Fruit fly (Drosophila melanogaster) whole organism, embryonic: ENCODE data around the gene CG10512.

Experiments used
- Blimp-1 ChIP-seq: fragments of 200-800 bp; sonication (Bioruptor generic); optimal IDR thresholded peaks from 3 replicates; lab custom pipeline; 2018; ENCODE audit warnings: missing biosample characterization, missing genetic modification characterization, mild to moderate bottlenecking, moderate library complexity, missing genetic modification reagents
- CG10147 ChIP-seq: fragments of 200-800 bp; sonication (Bioruptor generic); optimal IDR thresholded peaks from 2 replicates; lab custom pipeline; 2019; ENCODE audit warnings: missing biosample characterization, mild to moderate bottlenecking, missing genetic modification characterization, moderate library complexity
- CG10543 ChIP-seq: fragments of 200-800 bp; sonication (Bioruptor generic); optimal IDR thresholded peaks from 3 replicates; lab custom pipeline; 2017; ENCODE audit warnings: missing biosample characterization, mild to moderate bottlenecking, missing genetic modification characterization, moderate library complexity
- CG11398 ChIP-seq: fragments of 200-800 bp; sonication (Bioruptor generic); optimal IDR thresholded peaks from 2 replicates; lab custom pipeline; 2016; ENCODE audit warnings: missing biosample characterization, missing genetic modification characterization
- CG14667 ChIP-seq: fragments of 200-800 bp; sonication (Bioruptor generic); IDR thresholded peaks from 2 replicates; pipeline ENCODE4 v1.3.6; 2022; ENCODE audit warnings: missing biosample characterization, missing genetic modification characterization
- CG17186 ChIP-seq: fragments of 200-800 bp; sonication (Bioruptor generic); optimal IDR thresholded peaks from 3 replicates; lab custom pipeline; 2017; ENCODE audit warnings: missing biosample characterization, missing genetic modification reagents, missing genetic modification characterization
- CG17359 ChIP-seq: fragments of 200-800 bp; sonication (Bioruptor generic); optimal IDR thresholded peaks from 3 replicates; lab custom pipeline; 2018; ENCODE audit warnings: missing biosample characterization, mild to moderate bottlenecking, missing genetic modification characterization, moderate library complexity
- CG17385 ChIP-seq: fragments of 200-800 bp; sonication (Bioruptor generic); optimal IDR thresholded peaks from 3 replicates; lab custom pipeline; 2018; ENCODE audit warnings: missing biosample characterization, mild to moderate bottlenecking, missing genetic modification characterization
- CG17612 ChIP-seq: fragments of 200-800 bp; sonication (Bioruptor generic); IDR thresholded peaks from 2 replicates; pipeline ENCODE4 v1.3.6; 2022; ENCODE audit warnings: missing biosample characterization, missing genetic modification characterization
- CG18476 ChIP-seq: fragments of 200-800 bp; sonication (Bioruptor generic); optimal IDR thresholded peaks from 2 replicates; lab custom pipeline; 2016; ENCODE audit warnings: missing biosample characterization, mild to moderate bottlenecking, missing genetic modification characterization
- CG2120 ChIP-seq: fragments of 200-800 bp; sonication (Bioruptor generic); optimal IDR thresholded peaks from 3 replicates; lab custom pipeline; 2016; ENCODE audit warnings: missing biosample characterization, missing genetic modification characterization
- CG2202 ChIP-seq: fragments of 200-800 bp; sonication (Bioruptor generic); optimal IDR thresholded peaks from 2 replicates; lab custom pipeline; 2018; ENCODE audit warnings: missing biosample characterization, mild to moderate bottlenecking, missing genetic modification characterization
- CG3065 ChIP-seq: fragments of 200-800 bp; sonication (Bioruptor generic); optimal IDR thresholded peaks from 2 replicates; lab custom pipeline; 2016; ENCODE audit warnings: missing biosample characterization, missing genetic modification characterization
- CG31441 ChIP-seq: fragments of 200-800 bp; sonication (Bioruptor generic); IDR thresholded peaks from 2 replicates; pipeline ENCODE4 v1.3.6; 2022; ENCODE audit warnings: missing biosample characterization, missing genetic modification characterization
- CG42726 ChIP-seq: fragments of 200-800 bp; sonication (Bioruptor generic); IDR thresholded peaks from 2 replicates; pipeline ENCODE4 v1.3.6; 2022; ENCODE audit warnings: missing biosample characterization, missing genetic modification characterization; ENCODE audit not compliant: partially characterized antibody
- CG4282 ChIP-seq: fragments of 200-800 bp; sonication (Bioruptor generic); optimal IDR thresholded peaks from 2 replicates; lab custom pipeline; 2016; ENCODE audit warnings: missing biosample characterization, missing genetic modification characterization
- CG7839 ChIP-seq: fragments of 200-800 bp; sonication (Bioruptor generic); optimal IDR thresholded peaks from 3 replicates; lab custom pipeline; 2018; ENCODE audit warnings: missing biosample characterization, mild to moderate bottlenecking, missing genetic modification characterization, moderate library complexity
- CG7963 ChIP-seq: fragments of 200-800 bp; sonication (Bioruptor generic); IDR thresholded peaks from 3 replicates; pipeline ENCODE4 v1.3.6; 2022; ENCODE audit warnings: missing biosample characterization, missing genetic modification characterization; ENCODE audit not compliant: partially characterized antibody
- CG9727 ChIP-seq: fragments of 200-800 bp; sonication (Bioruptor generic); optimal IDR thresholded peaks from 3 replicates; lab custom pipeline; 2017; ENCODE audit warnings: missing biosample characterization, mild to moderate bottlenecking, missing genetic modification characterization
- Dad ChIP-seq: fragments of 200-800 bp; sonication (Bioruptor generic); optimal IDR thresholded peaks from 3 replicates; lab custom pipeline; 2016; ENCODE audit warnings: missing biosample characterization, missing genetic modification characterization
- Drgx ChIP-seq: fragments of 200-800 bp; sonication (Bioruptor generic); IDR thresholded peaks from 2 replicates; pipeline ENCODE4 v1.3.6; 2022; ENCODE audit warnings: missing biosample characterization, missing genetic modification characterization
- E2f1 ChIP-seq: fragments of 200-800 bp; sonication (Bioruptor generic); IDR thresholded peaks from 2 replicates; pipeline ENCODE4 v1.3.6; 2022; ENCODE audit warnings: missing biosample characterization, missing genetic modification characterization
- HLHmδ ChIP-seq: fragments of 200-800 bp; sonication (Bioruptor generic); optimal IDR thresholded peaks from 2 replicates; lab custom pipeline; 2018; ENCODE audit warnings: missing biosample characterization, mild to moderate bottlenecking, missing genetic modification characterization, moderate library complexity
- Mrtf ChIP-seq: fragments of 200-800 bp; sonication (Bioruptor generic); IDR thresholded peaks from 3 replicates; pipeline ENCODE4 v1.3.6; 2022; ENCODE audit warnings: missing biosample characterization, missing genetic modification characterization
- NK7.1 ChIP-seq: fragments of 200-800 bp; sonication (Bioruptor generic); optimal IDR thresholded peaks from 3 replicates; lab custom pipeline; 2016; ENCODE audit warnings: missing biosample characterization, missing genetic modification characterization
- Nf-YA ChIP-seq: fragments of 200-800 bp; sonication (Bioruptor generic); IDR thresholded peaks from 2 replicates; pipeline ENCODE4 v1.3.6; 2022; ENCODE audit warnings: missing biosample characterization, missing genetic modification characterization
- NfI ChIP-seq: fragments of 200-800 bp; sonication (Bioruptor generic); optimal IDR thresholded peaks from 3 replicates; lab custom pipeline; 2018; ENCODE audit warnings: missing biosample characterization, mild to moderate bottlenecking, missing genetic modification characterization, moderate library complexity
- Oaz ChIP-seq: fragments of 200-800 bp; sonication (Bioruptor generic); IDR thresholded peaks from 2 replicates; pipeline ENCODE4 v1.3.6; 2022; ENCODE audit warnings: missing biosample characterization, missing genetic modification characterization
- Scr ChIP-seq: fragments of 200-800 bp; sonication (Bioruptor generic); IDR thresholded peaks from 2 replicates; pipeline ENCODE4 v1.3.6; 2022; ENCODE audit warnings: missing biosample characterization, missing genetic modification characterization; ENCODE audit not compliant: partially characterized antibody
- Sox100B ChIP-seq: fragments of 200-800 bp; sonication (Bioruptor generic); optimal IDR thresholded peaks from 3 replicates; lab custom pipeline; 2018; ENCODE audit warnings: missing biosample characterization, mild to moderate bottlenecking, missing genetic modification characterization
- Spps ChIP-seq: fragments of 200-800 bp; sonication (Bioruptor generic); optimal IDR thresholded peaks from 2 replicates; lab custom pipeline; 2018; ENCODE audit warnings: missing biosample characterization, mild to moderate bottlenecking, missing genetic modification characterization
- Sry-δ ChIP-seq: fragments of 200-800 bp; sonication (Bioruptor generic); optimal IDR thresholded peaks from 2 replicates; lab custom pipeline; 2016; ENCODE audit warnings: missing biosample characterization, missing genetic modification characterization
- TFAM ChIP-seq: fragments of 200-800 bp; sonication (Bioruptor generic); optimal IDR thresholded peaks from 2 replicates; lab custom pipeline; 2017; ENCODE audit warnings: missing biosample characterization, missing genetic modification characterization, inconsistent platforms
- YL-1 ChIP-seq: fragments of 200-800 bp; sonication (Bioruptor generic); optimal IDR thresholded peaks from 3 replicates; lab custom pipeline; 2017; ENCODE audit warnings: missing biosample characterization, mild to moderate bottlenecking, missing genetic modification characterization
- abd-A ChIP-seq: fragments of 200-800 bp; sonication (Bioruptor generic); optimal IDR thresholded peaks from 3 replicates; lab custom pipeline; 2019; ENCODE audit warnings: missing biosample characterization, mild to moderate bottlenecking, missing genetic modification characterization, moderate library complexity
- bbx ChIP-seq: fragments of 200-800 bp; sonication (Bioruptor generic); IDR thresholded peaks from 2 replicates; pipeline ENCODE4 v1.3.6; 2022; ENCODE audit warnings: missing biosample characterization, missing genetic modification characterization; ENCODE audit not compliant: partially characterized antibody
- dmrt99B ChIP-seq: fragments of 200-800 bp; sonication (Bioruptor generic); optimal IDR thresholded peaks from 2 replicates; lab custom pipeline; 2018; ENCODE audit warnings: missing biosample characterization, mild to moderate bottlenecking, missing genetic modification characterization, moderate library complexity
- exex ChIP-seq: fragments of 200-800 bp; sonication (Bioruptor generic); optimal IDR thresholded peaks from 4 replicates; lab custom pipeline; 2018; ENCODE audit warnings: missing biosample characterization, mild to moderate bottlenecking, missing genetic modification characterization, moderate library complexity
- gfzf ChIP-seq: fragments of 200-800 bp; sonication (Bioruptor generic); optimal IDR thresholded peaks from 2 replicates; lab custom pipeline; 2016; ENCODE audit warnings: missing biosample characterization, mild to moderate bottlenecking, missing genetic modification characterization, moderate library complexity
- hbn ChIP-seq: fragments of 200-800 bp; sonication (Bioruptor generic); IDR thresholded peaks from 2 replicates; pipeline ENCODE4 v1.3.6; 2022; ENCODE audit warnings: missing biosample characterization, missing genetic modification characterization; ENCODE audit not compliant: partially characterized antibody
- jing ChIP-seq: fragments of 200-800 bp; sonication (Bioruptor generic); optimal IDR thresholded peaks from 2 replicates; lab custom pipeline; 2018; ENCODE audit warnings: missing biosample characterization, mild to moderate bottlenecking, missing genetic modification characterization
- onecut ChIP-seq: fragments of 200-800 bp; sonication (Bioruptor generic); IDR thresholded peaks from 2 replicates; pipeline ENCODE4 v1.3.6; 2022; ENCODE audit warnings: missing biosample characterization, missing genetic modification characterization
- row ChIP-seq: fragments of 200-800 bp; sonication (Bioruptor generic); IDR thresholded peaks from 3 replicates; pipeline ENCODE4 v1.3.6; 2022; ENCODE audit warnings: missing biosample characterization, missing genetic modification characterization
- shn ChIP-seq: fragments of 200-800 bp; sonication (Bioruptor generic); optimal IDR thresholded peaks from 3 replicates; lab custom pipeline; 2016; ENCODE audit warnings: missing biosample characterization, missing genetic modification characterization
- slou ChIP-seq: fragments of 200-800 bp; sonication (Bioruptor generic); optimal IDR thresholded peaks from 3 replicates; lab custom pipeline; 2016; ENCODE audit warnings: missing biosample characterization, missing genetic modification characterization
- so ChIP-seq: fragments of 200-800 bp; sonication (Bioruptor generic); IDR thresholded peaks from 3 replicates; pipeline ENCODE4 v1.3.6; 2022; ENCODE audit warnings: missing biosample characterization, missing genetic modification characterization
- tgo ChIP-seq: fragments of 200-800 bp; sonication (Bioruptor generic); IDR thresholded peaks from 3 replicates; pipeline ENCODE4 v1.3.6; 2022; ENCODE audit warnings: missing biosample characterization, missing genetic modification characterization
- tna ChIP-seq: fragments of 200-800 bp; sonication (Bioruptor generic); IDR thresholded peaks from 2 replicates; pipeline ENCODE4 v1.3.6; 2022; ENCODE audit warnings: missing biosample characterization, missing genetic modification characterization; ENCODE audit not compliant: partially characterized antibody
- usp ChIP-seq: fragments of >200 bp; optimal IDR thresholded peaks from 2 replicates; lab custom pipeline; 2017; ENCODE audit warnings: missing biosample characterization, missing genetic modification characterization
- zfh2 ChIP-seq: fragments of 200-800 bp; sonication (Bioruptor generic); optimal IDR thresholded peaks from 2 replicates; lab custom pipeline; 2016; ENCODE audit warnings: missing biosample characterization, missing genetic modification characterization

The CG10512 gene

dm6 chr3L:21196563-21196962 lies 6.2 kb upstream of the CG10512 start, which contains the start of the genes Targ3 and park (continued):
- TF ChIP-seq dmrt99B (tag; lab: Kevin White, UChicago): no peak
- TF ChIP-seq HLHmδ (GFP tag; lab: Kevin White, UChicago): no peak
- TF ChIP-seq CG17186 (GFP tag; lab: Kevin White, UChicago): peak; percentile 76
- TF ChIP-seq NfI: peak; percentile 55
- peak; percentile 66 for TF ChIP-seq YL-1 (GFP tag; lab: Kevin White, UChicago)
- TF ChIP-seq NK7.1: no peak
- TF ChIP-seq abd-A (tag; lab: Kevin White, UChicago): peak; percentile 4
- peak; percentile 55 for TF ChIP-seq CG4282 (GFP tag; lab: Kevin White, UChicago)
- TF ChIP-seq slou (GFP tag; lab: Kevin White, UChicago): no peak
- TF ChIP-seq tna (GFP tag; lab: Robert Waterston, UW): no peak
- no peak for TF ChIP-seq CG7963 (GFP tag; lab: Robert Waterston, UW)
- no peak for TF ChIP-seq CG17612 (GFP tag; lab: Robert Waterston, UW)
- TF ChIP-seq Oaz (GFP tag; lab: Robert Waterston, UW): no peak
- TF ChIP-seq CG2120 (GFP tag; lab: Kevin White, UChicago): peak; percentile 77
- no peak for TF ChIP-seq Spps (tag; lab: Kevin White, UChicago)
- no peak for TF ChIP-seq E2f1 (GFP tag; lab: Robert Waterston, UW)
- no peak for TF ChIP-seq Mrtf (GFP tag; lab: Robert Waterston, UW)
- peak; percentile 55 for TF ChIP-seq zfh2 (GFP tag; lab: Kevin White, UChicago)
- peak; percentile 45 for TF ChIP-seq CG17385 (GFP tag; lab: Kevin White, UChicago)
- peak; percentile 33; the same call in 1 of the 2 replicates for TF ChIP-seq Scr (GFP tag; lab: Robert Waterston, UW)
- peak; percentile 22 for TF ChIP-seq gfzf (GFP tag; lab: Kevin White, UChicago)
- no peak for TF ChIP-seq CG14667 (GFP tag; lab: Robert Waterston, UW)
- no peak for TF ChIP-seq TFAM (GFP tag; lab: Kevin White, UChicago)
- TF ChIP-seq onecut (GFP tag; lab: Robert Waterston, UW): no peak
- no peak for TF ChIP-seq CG42726 (GFP tag; lab: Robert Waterston, UW)
- TF ChIP-seq CG10543: peak; percentile 22
- TF ChIP-seq exex: no peak
- peak; percentile 20 for TF ChIP-seq Sry-δ
- TF ChIP-seq so: no peak
- TF ChIP-seq CG10147 (GFP tag; lab: Kevin White, UChicago): no peak

- TF ChIP-seq usp (GFP tag; lab: Kevin White, UChicago) (no peak), CG17385 (GFP tag; lab: Kevin White, UChicago) (peak; percentile 3), jing (no peak), Dad (GFP tag; lab: Kevin White, UChicago) (no peak), shn (GFP tag; lab: Kevin White, UChicago) (no peak), Drgx (0 out of 2 replicates have a peak, but pooled peaks have one; percentile 19), CG11398 (GFP tag; lab: Kevin White, UChicago) (no peak), Sox100B (GFP tag; lab: Kevin White, UChicago) (peak; percentile 8), Blimp-1 (GFP tag; lab: Kevin White, UChicago) (peak; percentile 27), CG31441 (GFP tag; lab: Robert Waterston, UW) (0 out of 2 replicates have a peak, but pooled peaks have one; percentile 25), hbn (GFP tag; lab: Robert Waterston, UW) (no peak), Nf-YA (0 out of 2 replicates have a peak, but pooled peaks have one; percentile 8), CG18476 (GFP tag; lab: Kevin White, UChicago) (no peak), bbx (GFP tag; lab: Robert Waterston, UW) (peak; percentile 16; the same call in 1 of the 2 replicates), CG7839 (peak; percentile 22), NfI (peak; percentile 7), row (peak; percentile 42; the same call in 2 of the 3 replicates), CG9727 (GFP tag; lab: Kevin White, UChicago) (no peak), CG17359 (peak; percentile 16), CG3065 (GFP tag; lab: Kevin White, UChicago) (no peak), CG2202 (tag; lab: Kevin White, UChicago) (no peak), tgo (GFP tag; lab: Robert Waterston, UW) (no peak)
Measured at dm6 chr3L:21200587-21200986, 2.1 kb upstream of the CG10512 start.
